Worm (Caenorhabditis elegans) whole organism, L3 larva: ENCODE results near the gene T10H9.1.

Source experiments
- ceh-16 ChIP-seq: sonication (generic microtip); optimal IDR thresholded peaks from 2 replicates; lab custom pipeline; 2017; ENCODE audit warnings: missing biosample characterization, missing genetic modification characterization
- nhr-25 ChIP-seq: sonication (generic microtip); optimal IDR thresholded peaks from 2 replicates; lab custom pipeline; 2017; ENCODE audit warnings: missing biosample characterization, missing genetic modification characterization

- TF ChIP-seq nhr-25 (tag; lab: Kevin White, UChicago) (peak; percentile 52), ceh-16 (tag; lab: Kevin White, UChicago) (no peak)
These were observed 28.6 kb upstream of the T10H9.1 start for ce11 chrV:6620809-6621208.
